Worm (Caenorhabditis elegans) whole organism, early embryonic: ENCODE measurements around the gene B0034.7.
"Not testable (repeated sequence)": the region's sequence is repeated elsewhere in the genome, so short reads cannot be mapped to it uniquely, and the experiment has no call there.

Source experiments
- B0310.2 ChIP-seq: sonication (generic microtip); optimal IDR thresholded peaks from 2 replicates; lab custom pipeline; 2016; ENCODE audit warnings: mild to moderate bottlenecking, missing genetic modification characterization, missing compliant biosample characterization
- F13C5.2 ChIP-seq: sonication (generic microtip); optimal IDR thresholded peaks from 2 replicates; lab custom pipeline; 2017; ENCODE audit warnings: mild to moderate bottlenecking, missing genetic modification characterization, inconsistent platforms, missing compliant biosample characterization
- aly-1 ChIP-seq: sonication (generic microtip); optimal IDR thresholded peaks from 2 replicates; lab custom pipeline; 2016; ENCODE audit warnings: missing genetic modification characterization, missing compliant biosample characterization
- ama-1 ChIP-seq: fragments of 150-350 bp; optimal IDR thresholded peaks from 2 replicates; lab custom pipeline; 2014
- ceh-13 ChIP-seq: fragments of 200-800 bp; sonication (Bioruptor generic); optimal IDR thresholded peaks from 2 replicates; lab custom pipeline; 2018; ENCODE audit warnings: mild to moderate bottlenecking, missing genetic modification characterization, missing compliant biosample characterization
- ceh-36 ChIP-seq: sonication (generic microtip); optimal IDR thresholded peaks from 2 replicates; lab custom pipeline; 2016; ENCODE audit warnings: missing genetic modification characterization, inconsistent platforms, missing compliant biosample characterization
- ets-7 ChIP-seq: sonication (generic microtip); optimal IDR thresholded peaks from 2 replicates; lab custom pipeline; 2016; ENCODE audit warnings: missing genotype, missing genetic modification characterization, missing compliant biosample characterization
- flt-1 ChIP-seq: fragments of 200-800 bp; sonication (Bioruptor generic); IDR thresholded peaks from 2 replicates; pipeline ENCODE4 v1.3.6; 2022; ENCODE audit warnings: missing genetic modification characterization, missing compliant biosample characterization
- hmbx-1 ChIP-seq: sonication (generic microtip); optimal IDR thresholded peaks from 2 replicates; lab custom pipeline; 2016; ENCODE audit warnings: mild to moderate bottlenecking, missing genetic modification characterization, missing compliant biosample characterization
- hmg-4 ChIP-seq: fragments of 200-800 bp; sonication (Bioruptor generic); optimal IDR thresholded peaks from 2 replicates; lab custom pipeline; 2018; ENCODE audit warnings: mild to moderate bottlenecking, missing genetic modification characterization, missing compliant biosample characterization
- hnd-1 ChIP-seq: sonication (generic microtip); optimal IDR thresholded peaks from 2 replicates; lab custom pipeline; 2016; ENCODE audit warnings: missing genetic modification characterization, missing compliant biosample characterization
- pes-1 ChIP-seq: fragments of 200-800 bp; sonication (Bioruptor generic); IDR thresholded peaks from 2 replicates; pipeline ENCODE4 v1.3.6; 2022; ENCODE audit warnings: missing genetic modification reagents, missing genetic modification characterization, missing compliant biosample characterization
- scrt-1 ChIP-seq: fragments of 200-800 bp; sonication (Bioruptor generic); IDR thresholded peaks from 2 replicates; pipeline ENCODE4 v1.3.6; 2022; ENCODE audit warnings: missing genetic modification characterization, missing compliant biosample characterization
- sea-1 ChIP-seq: fragments of 200-800 bp; sonication (Bioruptor generic); conservative IDR thresholded peaks from 2 replicates; pipeline ENCODE4 v1.3.6; 2022; ENCODE audit warnings: missing genetic modification characterization, missing compliant biosample characterization
- tbx-11 ChIP-seq: fragments of 200-800 bp; sonication (Bioruptor generic); IDR thresholded peaks from 2 replicates; pipeline ENCODE4 v1.3.6; 2022; ENCODE audit warnings: missing genetic modification characterization, missing compliant biosample characterization
- tbx-37 ChIP-seq: fragments of 200-800 bp; sonication (Bioruptor generic); conservative IDR thresholded peaks from 2 replicates; pipeline ENCODE4 v1.3.6; 2022; ENCODE audit warnings: missing genetic modification reagents, missing genetic modification characterization, missing compliant biosample characterization
- tra-4 ChIP-seq: sonication (generic microtip); optimal IDR thresholded peaks from 2 replicates; lab custom pipeline; 2017; ENCODE audit warnings: missing genetic modification characterization, missing compliant biosample characterization

Gene B0034.7

DNA sequence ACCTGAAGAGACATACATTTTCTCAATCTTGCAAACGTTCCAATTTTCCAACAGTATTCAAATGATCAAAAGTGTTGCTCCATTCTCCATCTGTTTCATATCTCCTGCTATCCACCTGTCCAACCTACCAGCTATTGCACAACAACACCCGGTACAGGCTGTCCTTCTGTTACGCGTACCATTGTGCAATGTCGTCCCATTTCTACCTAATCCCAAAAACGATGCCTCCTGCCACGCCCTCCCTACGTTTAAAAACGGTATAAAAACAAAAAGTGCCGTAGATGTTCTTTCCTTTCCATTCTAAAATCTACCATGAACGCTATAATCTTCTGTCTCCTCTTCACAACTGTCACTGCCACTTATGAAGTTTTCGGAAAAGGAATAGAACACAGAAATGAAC lies 26.8 kb downstream of the B0034.7 start, which contains the start of gene ins-2:
Gene ins-2 (plus strand): TSS at position 301 of the 400 bp plus-strand sequence.
- TF ChIP-seq sea-1 (GFP tag; lab: Robert Waterston, UW) (no peak), ama-1 (lab: Kevin White, UChicago) (no peak), tra-4 (tag; lab: Kevin White, UChicago) (no peak), tbx-37 (GFP tag; lab: Robert Waterston, UW) (no peak), B0310.2 (tag; lab: Kevin White, UChicago) (no peak), ets-7 (tag; lab: Kevin White, UChicago) (no peak), hnd-1 (tag; lab: Kevin White, UChicago) (no peak), aly-1 (tag; lab: Kevin White, UChicago) (no peak)

DNA sequence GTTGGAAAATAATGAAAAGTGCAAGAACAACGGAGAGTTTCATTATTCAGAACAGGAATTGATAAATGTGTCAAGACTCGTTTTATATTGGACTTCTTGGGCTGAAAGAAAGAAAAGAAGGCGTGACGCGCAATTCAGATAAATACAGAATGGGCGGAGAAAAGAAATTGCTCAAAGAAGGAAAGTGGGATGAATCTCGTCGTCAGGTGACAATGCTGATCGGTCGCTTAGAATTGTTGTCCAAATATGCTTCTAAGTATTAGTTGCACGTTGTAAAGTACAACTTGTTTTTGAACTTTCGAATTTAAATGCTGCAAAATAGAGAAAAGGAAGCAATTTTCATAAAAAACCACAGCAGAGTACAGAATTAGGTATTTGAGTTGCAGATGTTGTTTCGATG lies 29.3 kb downstream of the B0034.7 start, which contains the start of gene ins-3:
Gene ins-3 (minus strand): TSS at position 101 of the 400 bp plus-strand sequence.
- no peak for TF ChIP-seq B0310.2 (tag; lab: Kevin White, UChicago)
- no peak for TF ChIP-seq aly-1 (tag; lab: Kevin White, UChicago)
- TF ChIP-seq tra-4 (tag; lab: Kevin White, UChicago), result no peak
- no peak for TF ChIP-seq pes-1 (GFP tag; lab: Robert Waterston, UW)
- no peak for TF ChIP-seq ceh-36 (tag; lab: Kevin White, UChicago)
- no peak for TF ChIP-seq F13C5.2 (tag; lab: Kevin White, UChicago)
- no peak for TF ChIP-seq tbx-37 (GFP tag; lab: Robert Waterston, UW)
- no peak for TF ChIP-seq ama-1 (lab: Kevin White, UChicago)
- TF ChIP-seq ceh-13 (GFP tag; lab: Kevin White, UChicago), result no peak
- TF ChIP-seq hmbx-1, result no peak
- no peak for TF ChIP-seq hnd-1 (tag; lab: Kevin White, UChicago)

DNA sequence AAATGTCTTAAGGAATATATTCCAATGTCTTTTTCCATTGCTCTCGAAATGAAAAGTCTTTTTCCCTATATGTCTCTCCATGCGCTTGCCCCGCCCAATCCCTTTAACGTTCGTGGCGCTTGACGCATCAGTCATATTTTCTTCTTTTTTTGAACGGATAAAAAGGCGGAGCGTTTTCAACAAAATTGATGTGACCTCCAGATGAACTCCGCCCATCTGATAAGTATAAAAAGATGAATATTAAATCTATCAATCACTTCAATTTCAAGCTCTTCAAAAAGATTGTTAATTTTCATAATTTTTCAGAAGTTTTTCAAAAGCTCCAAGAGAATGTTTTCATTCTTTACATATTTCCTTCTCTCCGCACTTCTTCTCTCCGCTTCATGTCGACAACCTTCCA lies 34.6 kb downstream of the B0034.7 start, which contains the start of gene ins-4:
Gene ins-4 (plus strand): TSS at position 301 of the 400 bp plus-strand sequence.
- TF ChIP-seq tbx-11 (GFP tag; lab: Robert Waterston, UW) (no peak), hmbx-1 (no peak), tra-4 (tag; lab: Kevin White, UChicago) (no peak), hmg-4 (GFP tag; lab: Kevin White, UChicago) (no peak), sea-1 (GFP tag; lab: Robert Waterston, UW) (no peak), scrt-1 (GFP tag; lab: Robert Waterston, UW) (no peak), hnd-1 (tag; lab: Kevin White, UChicago) (no peak), flt-1 (no peak)

DNA sequence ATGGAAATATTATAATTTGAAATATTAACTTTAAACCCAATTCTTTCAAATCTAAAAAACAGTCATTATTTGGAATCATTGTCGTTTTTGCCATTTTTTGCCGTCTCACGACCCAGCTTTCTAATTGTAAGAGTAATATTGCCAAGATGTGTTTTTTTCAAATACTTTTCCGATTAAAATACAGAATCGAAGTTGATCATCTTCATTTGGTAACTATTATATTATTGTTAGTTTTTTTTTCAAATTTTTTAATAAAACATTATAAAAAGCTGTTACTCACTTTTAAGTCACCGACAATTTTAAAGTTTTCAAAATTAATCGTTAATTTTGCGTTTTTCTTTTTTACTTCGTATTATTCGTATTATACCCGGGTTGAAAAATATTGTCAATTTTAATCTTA lies 35.8 kb downstream of the B0034.7 start, which contains the start of gene ins-5:
Gene ins-5 (plus strand): TSS at position 301 of the 400 bp plus-strand sequence.
- no peak for TF ChIP-seq flt-1
- TF ChIP-seq hmbx-1, result no peak
- no peak for TF ChIP-seq scrt-1 (GFP tag; lab: Robert Waterston, UW)
- no peak for TF ChIP-seq tbx-11 (GFP tag; lab: Robert Waterston, UW)
- no peak for TF ChIP-seq aly-1 (tag; lab: Kevin White, UChicago)
- no peak for TF ChIP-seq ama-1 (lab: Kevin White, UChicago)
- TF ChIP-seq tbx-37 (GFP tag; lab: Robert Waterston, UW), result no peak

DNA sequence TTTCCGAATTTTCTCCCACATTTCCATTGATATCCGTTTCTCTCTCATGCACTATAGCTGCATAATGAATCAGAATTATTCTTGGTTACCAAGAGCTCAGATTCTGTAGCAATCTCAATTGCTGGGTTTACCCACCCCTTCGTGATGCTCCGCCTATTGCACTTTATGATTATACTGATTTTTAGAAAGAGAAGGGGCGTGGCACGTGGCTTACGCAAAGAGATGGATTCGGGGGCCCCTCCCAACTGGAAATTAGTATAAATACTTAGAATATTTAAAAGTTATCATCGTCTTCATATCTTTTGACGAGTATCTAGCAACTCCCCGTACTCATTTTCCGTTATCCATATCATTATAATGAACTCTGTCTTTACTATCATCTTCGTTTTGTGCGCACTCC lies 38.7 kb downstream of the B0034.7 start, which contains the start of gene ins-6:
Gene ins-6 (plus strand): TSS at position 301 of the 400 bp plus-strand sequence.
- TF ChIP-seq pes-1 (GFP tag; lab: Robert Waterston, UW) (no peak), aly-1 (tag; lab: Kevin White, UChicago) (no peak), hmbx-1 (no peak), hnd-1 (tag; lab: Kevin White, UChicago) (no peak), flt-1 (no peak), F13C5.2 (tag; lab: Kevin White, UChicago) (no peak), tra-4 (tag; lab: Kevin White, UChicago) (no peak), ceh-36 (tag; lab: Kevin White, UChicago) (no peak), ets-7 (tag; lab: Kevin White, UChicago) (no peak), tbx-37 (GFP tag; lab: Robert Waterston, UW) (no peak), ceh-13 (GFP tag; lab: Kevin White, UChicago) (no peak), hmg-4 (GFP tag; lab: Kevin White, UChicago) (no peak), B0310.2 (tag; lab: Kevin White, UChicago) (no peak), tbx-11 (GFP tag; lab: Robert Waterston, UW) (no peak), sea-1 (GFP tag; lab: Robert Waterston, UW) (no peak)

DNA sequence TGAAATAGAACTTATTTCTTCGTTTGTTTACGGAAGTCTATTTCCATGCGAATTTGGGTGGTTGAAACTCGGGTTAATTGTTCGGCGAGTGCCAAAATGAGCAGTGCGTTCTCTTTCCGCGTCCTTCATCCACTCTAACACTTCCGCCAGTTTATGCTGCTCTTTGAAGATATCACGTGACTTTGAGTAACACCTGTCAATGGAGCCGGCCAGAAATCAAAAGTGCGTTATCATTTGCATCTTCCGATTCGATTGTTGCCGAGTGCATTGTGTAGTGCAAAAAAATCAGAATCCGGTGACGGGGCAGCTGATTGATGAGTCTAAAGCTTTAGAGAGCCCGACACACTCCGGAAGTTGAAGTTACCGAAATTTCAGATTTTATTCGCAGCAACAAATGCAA lies 39.6 kb downstream of the B0034.7 start:
- TF ChIP-seq hmbx-1 (no peak), hnd-1 (tag; lab: Kevin White, UChicago) (no peak), aly-1 (tag; lab: Kevin White, UChicago) (no peak), flt-1 (no peak), ceh-36 (tag; lab: Kevin White, UChicago) (no peak), tra-4 (tag; lab: Kevin White, UChicago) (no peak), B0310.2 (tag; lab: Kevin White, UChicago) (no peak), ceh-13 (GFP tag; lab: Kevin White, UChicago) (no peak), pes-1 (GFP tag; lab: Robert Waterston, UW) (no peak), tbx-37 (GFP tag; lab: Robert Waterston, UW) (no peak), sea-1 (GFP tag; lab: Robert Waterston, UW) (no peak), hmg-4 (GFP tag; lab: Kevin White, UChicago) (no peak), F13C5.2 (tag; lab: Kevin White, UChicago) (no peak), tbx-11 (GFP tag; lab: Robert Waterston, UW) (no peak), scrt-1 (GFP tag; lab: Robert Waterston, UW) (no peak), ets-7 (tag; lab: Kevin White, UChicago) (no peak), ama-1 (lab: Kevin White, UChicago) (no peak)

DNA sequence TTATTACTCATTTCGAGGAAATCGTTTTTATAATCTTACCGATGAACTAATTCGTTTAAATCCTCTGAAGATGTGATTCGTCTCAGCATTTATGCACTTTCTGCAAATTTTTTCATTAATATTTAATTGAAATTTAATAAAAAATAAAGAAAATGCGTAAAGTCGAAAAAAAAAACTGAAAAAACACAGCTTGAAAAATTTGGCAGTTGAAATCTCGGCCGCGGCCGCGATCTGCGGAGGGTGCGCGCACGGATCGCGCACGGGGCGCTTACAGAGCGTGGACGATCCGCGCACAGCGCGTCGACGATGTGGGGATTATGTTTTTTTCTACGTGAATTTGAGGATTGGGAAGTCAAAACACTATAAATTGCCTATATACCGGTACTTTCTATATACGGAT lies 47.5 kb downstream of the B0034.7 start, which contains the start of gene ZK84.4:
Gene ZK84.4 (minus strand): TSS at position 101 of the 400 bp plus-strand sequence.
- TF ChIP-seq sea-1, scrt-1, tbx-11 (GFP tag; lab: Robert Waterston, UW): not testable (repeated sequence)
